Fruit fly (Drosophila melanogaster) Kc167 (cell line): ENCODE results near the gene mid.

ENCODE experiments used
- Myc ChIP-seq: fragments of >200 bp; optimal IDR thresholded peaks from 2 replicates; lab custom pipeline; 2017; ENCODE audit warnings: missing external identifiers
- Sin3A ChIP-seq: fragments of >200 bp; optimal IDR thresholded peaks from 2 replicates; lab custom pipeline; 2018; ENCODE audit warnings: missing external identifiers
- insv ChIP-seq: fragments of >200 bp; optimal IDR thresholded peaks from 3 replicates; lab custom pipeline; 2018; ENCODE audit warnings: missing external identifiers
- psq ChIP-seq: fragments of >200 bp; optimal IDR thresholded peaks from 2 replicates; lab custom pipeline; 2017; ENCODE audit warnings: missing external identifiers

DNA sequence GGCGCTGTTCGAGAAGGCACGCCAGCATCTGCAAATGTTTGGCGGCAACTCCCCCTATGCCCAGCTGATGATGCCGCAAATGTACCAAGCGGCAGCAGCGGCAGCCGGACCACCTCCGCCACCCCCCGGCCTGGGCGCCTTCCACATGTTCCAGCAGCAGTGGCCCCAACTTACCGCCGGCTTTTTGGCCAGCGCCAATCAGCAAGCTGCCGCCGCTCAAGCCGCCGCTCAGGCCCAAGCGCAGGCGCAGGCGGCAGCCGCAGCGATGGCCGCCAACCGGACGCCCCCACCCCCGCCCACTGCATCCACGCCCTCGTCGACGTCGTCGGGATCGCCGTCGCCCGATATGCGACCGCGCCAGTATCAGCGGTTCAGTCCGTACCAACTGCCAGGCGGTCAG is 4.8 kb downstream of the mid start:
- TF ChIP-seq Myc (lab: Kevin White, UChicago) (no peak), psq (lab: Kevin White, UChicago) (no peak), Sin3A (no peak), insv (lab: Kevin White, UChicago) (no peak)
